Worm (Caenorhabditis elegans): ENCODE data around the gene F44E5.4.

The F44E5.4 gene

DNA sequence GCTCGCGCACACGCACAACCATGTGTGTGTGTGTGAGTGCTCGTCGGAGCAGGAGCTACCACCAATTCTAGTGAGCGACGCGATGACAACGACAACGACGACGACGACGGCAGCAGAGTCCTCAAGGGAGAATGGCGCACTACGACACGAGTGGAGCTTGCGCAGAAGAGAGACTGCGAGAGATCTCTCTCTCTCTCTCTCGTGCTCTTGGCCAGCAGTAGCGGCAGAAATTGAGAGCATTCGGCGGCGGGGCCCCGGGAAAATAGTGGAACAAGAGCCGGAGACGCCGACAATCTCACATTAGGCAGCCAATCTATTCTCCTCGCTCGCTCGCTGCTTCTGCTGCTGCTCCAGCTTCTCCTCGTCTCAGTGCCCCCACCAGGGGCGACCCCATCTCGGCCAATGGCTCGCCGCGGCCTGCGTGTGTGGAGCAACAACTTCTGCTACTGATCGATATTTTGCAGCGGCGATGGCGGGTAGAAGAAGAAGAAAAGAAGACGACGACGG is 12.3 kb downstream of the F44E5.4 start (continued):
- peak; percentile 48 for TF ChIP-seq ZK185.1 (tag; optimal IDR thresholded peaks at IDR 0.05; ENCODE audit: poor library complexity, severe bottlenecking)
- peak; percentile 60 for TF ChIP-seq F52B5.7 (tag; optimal IDR thresholded peaks at IDR 0.05)
- TF ChIP-seq attf-3 (GFP tag; conservative IDR thresholded peaks at IDR 0.05), result no peak
- TF ChIP-seq ets-4 (GFP tag; optimal IDR thresholded peaks at IDR 0.05), result no peak
- TF ChIP-seq hmg-1.2 (GFP tag; IDR thresholded peaks at IDR 0.05), result peak; percentile 39
- no peak for TF ChIP-seq B0019.2 (GFP tag; conservative IDR thresholded peaks at IDR 0.05)
- no peak for TF ChIP-seq pha-4 (tag; optimal IDR thresholded peaks at IDR 0.05)
- TF ChIP-seq sdz-38 (tag; optimal IDR thresholded peaks at IDR 0.05), result no peak
- no peak for TF ChIP-seq somi-1 (GFP tag; optimal IDR thresholded peaks at IDR 0.05)
- no peak for TF ChIP-seq tbx-9 (tag; optimal IDR thresholded peaks at IDR 0.05; ENCODE audit: borderline replicate concordance)
- TF ChIP-seq atf-7 (tag; optimal IDR thresholded peaks at IDR 0.05), result peak; percentile 45
- TF ChIP-seq F33H1.4 (GFP tag; IDR thresholded peaks at IDR 0.05), result no peak
- no peak for TF ChIP-seq him-1 (tag; optimal IDR thresholded peaks at IDR 0.05)
- peak in 1 of 2 experiments; percentile 18 for TF ChIP-seq let-607 (tag; optimal IDR thresholded peaks at IDR 0.05)
- TF ChIP-seq Y79H2A.3 (GFP tag; conservative IDR thresholded peaks at IDR 0.05), result no peak; the same call in 1 of the 2 replicates
- TF ChIP-seq zfh-2 (GFP tag; conservative IDR thresholded peaks at IDR 0.05), result peak; percentile 99
- no peak for TF ChIP-seq ceh-40 (GFP tag; IDR thresholded peaks at IDR 0.05)
- TF ChIP-seq cebp-2 (GFP tag; IDR thresholded peaks at IDR 0.05), result 0 out of 2 replicates have a peak, but pooled peaks have one; percentile 42
- no peak for TF ChIP-seq fkh-3 (tag; optimal IDR thresholded peaks at IDR 0.05)
- TF ChIP-seq let-526 (GFP tag; IDR thresholded peaks at IDR 0.05), result no peak
- TF ChIP-seq rcor-1 (GFP tag; IDR thresholded peaks at IDR 0.05), result 0 out of 2 replicates have a peak, but pooled peaks have one; percentile 35
- no peak for TF ChIP-seq ccch-3 (GFP tag; optimal IDR thresholded peaks at IDR 0.05)
- no peak for TF ChIP-seq attf-5 (GFP tag; optimal IDR thresholded peaks at IDR 0.05)
- TF ChIP-seq ztf-28 (GFP tag; IDR thresholded peaks at IDR 0.05), result no peak
- no peak for TF ChIP-seq Y53F4B.3 (GFP tag; IDR thresholded peaks at IDR 0.05)
- no peak for TF ChIP-seq tlf-1 (GFP tag; optimal IDR thresholded peaks at IDR 0.05)
- peak; percentile 8 for TF ChIP-seq ceh-27 (GFP tag; optimal IDR thresholded peaks at IDR 0.05)
- TF ChIP-seq aptf-2 (GFP tag; conservative IDR thresholded peaks at IDR 0.05), result no peak
- TF ChIP-seq F37B4.10 (GFP tag; IDR thresholded peaks at IDR 0.05), result 0 out of 2 replicates have a peak, but pooled peaks have one; percentile 48
- TF ChIP-seq unc-130 (GFP tag; optimal IDR thresholded peaks at IDR 0.05), result no peak
- TF ChIP-seq ztf-25 (GFP tag; IDR thresholded peaks at IDR 0.05), result no peak
- peak; percentile 23; the same call in 1 of the 2 replicates for TF ChIP-seq bed-2 (GFP tag; IDR thresholded peaks at IDR 0.05)
- no peak for TF ChIP-seq F23B12.7 (tag; optimal IDR thresholded peaks at IDR 0.05; ENCODE audit: insufficient read depth)
- no peak for TF ChIP-seq tbp1 (GFP tag; optimal IDR thresholded peaks at IDR 0.05)
- 0 out of 2 replicates have a peak, but pooled peaks have one; percentile 16 for TF ChIP-seq C06A6.2 (GFP tag; conservative IDR thresholded peaks at IDR 0.05)
- TF ChIP-seq lin-26 (GFP tag; IDR thresholded peaks at IDR 0.05), result 0 out of 2 replicates have a peak, but pooled peaks have one; percentile 44
- no peak for TF ChIP-seq lir-1 (GFP tag; conservative IDR thresholded peaks at IDR 0.05)
- TF ChIP-seq B0336.3 (GFP tag; IDR thresholded peaks at IDR 0.05), result peak; percentile 56; the same call in 1 of the 2 replicates
- TF ChIP-seq hmg-20 (GFP tag; IDR thresholded peaks at IDR 0.05), result no peak
- TF ChIP-seq madf-6 (GFP tag; IDR thresholded peaks at IDR 0.05), result no peak
- TF ChIP-seq dpl-1 (GFP tag; optimal IDR thresholded peaks at IDR 0.05), result no peak
- 0 out of 2 replicates have a peak, but pooled peaks have one; percentile 37 for TF ChIP-seq K11D2.4 (GFP tag; IDR thresholded peaks at IDR 0.05)
- peak; percentile 78 for TF ChIP-seq K12H6.12 (tag; optimal IDR thresholded peaks at IDR 0.05)
- peak; percentile 51; the same call in 1 of the 2 replicates for TF ChIP-seq pbrm-1 (GFP tag; IDR thresholded peaks at IDR 0.05)
- no peak for TF ChIP-seq nfya-1 (tag; optimal IDR thresholded peaks at IDR 0.05; ENCODE audit: borderline replicate concordance, insufficient read depth)
- no peak for TF ChIP-seq rpc-1 (optimal IDR thresholded peaks at IDR 0.05)
- TF ChIP-seq rpc-1 (tag; optimal IDR thresholded peaks at IDR 0.05), result no peak
- TF ChIP-seq F49E8.2 (tag; optimal IDR thresholded peaks at IDR 0.05; ENCODE audit: insufficient read depth), result no peak

Measured in whole organism, young adult.